Worm (Caenorhabditis elegans) whole organism, L4/young adult: ENCODE measurements around the gene ZK783.7.

ENCODE experiments used
- W03F9.2 ChIP-seq: fragments of 150-350 bp; optimal IDR thresholded peaks from 2 replicates; lab custom pipeline; 2014; ENCODE audit warnings: missing biosample characterization, missing genetic modification characterization
- dao-5 ChIP-seq: sonication (generic microtip); optimal IDR thresholded peaks from 2 replicates; lab custom pipeline; 2016; ENCODE audit warnings: missing genotype, missing genetic modification characterization, moderate library complexity, missing compliant biosample characterization
- him-1 ChIP-seq: sonication (generic microtip); optimal IDR thresholded peaks from 2 replicates; lab custom pipeline; 2016; ENCODE audit warnings: missing genotype, missing genetic modification reagents, missing genetic modification characterization, missing compliant biosample characterization

Gene ZK783.7

ce11 chrIII:7656474-7656873, at the start of gene ZK783.7:
Gene ZK783.7, plus strand, starts transcription at chrIII:7656719.
- no peak for TF ChIP-seq him-1 (tag; lab: Kevin White, UChicago)
- no peak for TF ChIP-seq dao-5 (tag; lab: Kevin White, UChicago)
- TF ChIP-seq W03F9.2 (tag; lab: Kevin White, UChicago) = no peak

ce11 chrIII:7608223-7608622, 48.3 kb upstream of the ZK783.7 start, which contains the start of gene T04A6.3:
Gene T04A6.3, minus strand, starts transcription at chrIII:7608323.
- TF ChIP-seq dao-5 (tag; lab: Kevin White, UChicago) (no peak), him-1 (tag; lab: Kevin White, UChicago) (no peak), W03F9.2 (tag; lab: Kevin White, UChicago) (no peak)

ce11 chrIII:7609168-7609567, 47.4 kb upstream of the ZK783.7 start, which contains the start of gene nsph-4.3:
Gene nsph-4.3, minus strand, starts transcription at chrIII:7609268.
- TF ChIP-seq dao-5 (tag; lab: Kevin White, UChicago) (no peak), him-1 (tag; lab: Kevin White, UChicago) (no peak), W03F9.2 (tag; lab: Kevin White, UChicago) (no peak)

- TF ChIP-seq him-1 (tag; lab: Kevin White, UChicago) (no peak), W03F9.2 (tag; lab: Kevin White, UChicago) (no peak), dao-5 (tag; lab: Kevin White, UChicago) (no peak)
Measured at ce11 chrIII:7614530-7614929, 42.0 kb upstream of the ZK783.7 start, which contains the start of gene T04A6.2. Gene T04A6.2, plus strand, starts transcription at chrIII:7614830.

- TF ChIP-seq him-1 (tag; lab: Kevin White, UChicago) (no peak), W03F9.2 (tag; lab: Kevin White, UChicago) (no peak), dao-5 (tag; lab: Kevin White, UChicago) (no peak)
Measured at ce11 chrIII:7616228-7616627, 40.3 kb upstream of the ZK783.7 start, which contains the start of gene T04A6.1. Gene T04A6.1, plus strand, starts transcription at chrIII:7616528.

ce11 chrIII:7618294-7618693, 38.2 kb upstream of the ZK783.7 start:
- no peak for TF ChIP-seq dao-5 (tag; lab: Kevin White, UChicago)
- TF ChIP-seq W03F9.2 (tag; lab: Kevin White, UChicago) = no peak
- TF ChIP-seq him-1 (tag; lab: Kevin White, UChicago) = no peak

- TF ChIP-seq dao-5 (tag; lab: Kevin White, UChicago) = no peak
- TF ChIP-seq W03F9.2 (tag; lab: Kevin White, UChicago) = no peak
- TF ChIP-seq him-1 (tag; lab: Kevin White, UChicago) = no peak
Measured at ce11 chrIII:7619846-7620245, 36.7 kb upstream of the ZK783.7 start.

- TF ChIP-seq W03F9.2 (tag; lab: Kevin White, UChicago) (no peak), him-1 (tag; lab: Kevin White, UChicago) (no peak), dao-5 (tag; lab: Kevin White, UChicago) (no peak)
Measured at ce11 chrIII:7621355-7621754, 35.2 kb upstream of the ZK783.7 start.

- no peak for TF ChIP-seq him-1 (tag; lab: Kevin White, UChicago)
- TF ChIP-seq dao-5 (tag; lab: Kevin White, UChicago) = no peak
- TF ChIP-seq W03F9.2 (tag; lab: Kevin White, UChicago) = no peak
Measured at ce11 chrIII:7622922-7623321, 33.6 kb upstream of the ZK783.7 start.

- TF ChIP-seq W03F9.2 (tag; lab: Kevin White, UChicago) (no peak), him-1 (tag; lab: Kevin White, UChicago) (no peak), dao-5 (tag; lab: Kevin White, UChicago) (no peak)
Measured at ce11 chrIII:7625086-7625485, 31.4 kb upstream of the ZK783.7 start, which contains the start of gene fbn-1. Gene fbn-1, plus strand, starts transcription at chrIII:7625386.

ce11 chrIII:7641337-7641736, 15.2 kb upstream of the ZK783.7 start:
- TF ChIP-seq him-1 (tag; lab: Kevin White, UChicago) (no peak), dao-5 (tag; lab: Kevin White, UChicago) (no peak), W03F9.2 (tag; lab: Kevin White, UChicago) (no peak)

ce11 chrIII:7642015-7642414, 14.5 kb upstream of the ZK783.7 start:
- TF ChIP-seq dao-5 (tag; lab: Kevin White, UChicago) (no peak), him-1 (tag; lab: Kevin White, UChicago) (peak; percentile 15)

- TF ChIP-seq W03F9.2 (tag; lab: Kevin White, UChicago) = no peak
- no peak for TF ChIP-seq him-1 (tag; lab: Kevin White, UChicago)
- no peak for TF ChIP-seq dao-5 (tag; lab: Kevin White, UChicago)
Measured at ce11 chrIII:7643084-7643483, 13.4 kb upstream of the ZK783.7 start, which contains the start of gene upp-1. Gene upp-1, minus strand, starts transcription at chrIII:7643101.
